Fruit fly (Drosophila melanogaster) whole organism, wandering third instar larva: Measurements from ENCODE around the gene CG5781.

Experiments
- CG32264 ChIP-seq: fragments of 200-800 bp; sonication (Bioruptor generic); optimal IDR thresholded peaks from 2 replicates; lab custom pipeline; 2016; ENCODE audit warnings: missing biosample characterization, missing genetic modification characterization
- CrebA ChIP-seq: fragments of 200-800 bp; sonication (Bioruptor generic); optimal IDR thresholded peaks from 2 replicates; lab custom pipeline; 2016; ENCODE audit warnings: missing biosample characterization, mild to moderate bottlenecking, missing genetic modification characterization, borderline replicate concordance
- Myc ChIP-seq: fragments of >200 bp; optimal IDR thresholded peaks from 2 replicates; lab custom pipeline; 2017
- h ChIP-seq: fragments of 200-800 bp; sonication (Bioruptor generic); optimal IDR thresholded peaks from 3 replicates; lab custom pipeline; 2016; ENCODE audit warnings: missing biosample characterization, mild to moderate bottlenecking, missing genetic modification characterization
- jim ChIP-seq: fragments of 175-275, 200-325 bp; sonication (Bioruptor generic); optimal IDR thresholded peaks from 2 replicates; lab custom pipeline; 2016; ENCODE audit warnings: missing biosample characterization, mild to moderate bottlenecking, missing genetic modification characterization

dm6 chr2L:12656865-12657264 lies 40.3 kb downstream of the CG5781 start, which contains the start of gene pdm2:
- TF ChIP-seq CG32264 (no peak), Myc (lab: Kevin White, UChicago) (no peak), jim (no peak), h (GFP tag; lab: Kevin White, UChicago) (no peak), CrebA (GFP tag; lab: Kevin White, UChicago) (no peak)
